Fruit fly (Drosophila melanogaster): ENCODE measurements around the gene Rab27.

Rab27 gene

dm6 chrX:1512753-1513226, 36.0 kb upstream of the Rab27 start, which contains the start of gene CG14795 (continued):
- TF ChIP-seq Antp (GFP tag; optimal IDR thresholded peaks at IDR 0.05): peak; percentile 30
- TF ChIP-seq CG11456 (GFP tag; IDR thresholded peaks at IDR 0.05): peak; percentile 62; the same call in 1 of the 3 replicates
- peak; percentile 67 for TF ChIP-seq sd (tag; optimal IDR thresholded peaks at IDR 0.05)
- no peak for TF ChIP-seq CG7928 (GFP tag; optimal IDR thresholded peaks at IDR 0.05)
- TF ChIP-seq CG12769 (tag; optimal IDR thresholded peaks at IDR 0.05): peak; percentile 49
- peak; percentile 14 for TF ChIP-seq CG7987 (GFP tag; optimal IDR thresholded peaks at IDR 0.05)
- TF ChIP-seq CG1792 (GFP tag; optimal IDR thresholded peaks at IDR 0.05): peak; percentile 66
- TF ChIP-seq esg (GFP tag; conservative IDR thresholded peaks at IDR 0.05): no peak
- peak; percentile 88 for TF ChIP-seq HmgZ (tag; optimal IDR thresholded peaks at IDR 0.05)
- no peak for TF ChIP-seq bsh (GFP tag; optimal IDR thresholded peaks at IDR 0.05)
- TF ChIP-seq CG9609 (GFP tag; optimal IDR thresholded peaks at IDR 0.05): peak; percentile 44
- no peak for TF ChIP-seq tx (GFP tag; optimal IDR thresholded peaks at IDR 0.05)
- TF ChIP-seq Hand (GFP tag; optimal IDR thresholded peaks at IDR 0.05): no peak
- TF ChIP-seq sens-2 (GFP tag; IDR thresholded peaks at IDR 0.05): no peak
- TF ChIP-seq CG1529 (GFP tag; optimal IDR thresholded peaks at IDR 0.05): no peak
- no peak for TF ChIP-seq NK7.1 (GFP tag; optimal IDR thresholded peaks at IDR 0.05)
- peak; percentile 7 for TF ChIP-seq fu2 (GFP tag; optimal IDR thresholded peaks at IDR 0.05)
- peak; percentile 6 for TF ChIP-seq CG15269 (tag; optimal IDR thresholded peaks at IDR 0.05)
- TF ChIP-seq CG4854 (GFP tag; optimal IDR thresholded peaks at IDR 0.05): no peak
- TF ChIP-seq Vsx1 (GFP tag; optimal IDR thresholded peaks at IDR 0.05): no peak
- peak; percentile 11 for TF ChIP-seq CG18262 (tag; optimal IDR thresholded peaks at IDR 0.05)
- peak; percentile 37 for TF ChIP-seq Hsf (GFP tag; optimal IDR thresholded peaks at IDR 0.05)
- TF ChIP-seq corto (GFP tag; optimal IDR thresholded peaks at IDR 0.05): no peak
- TF ChIP-seq cad (GFP tag; optimal IDR thresholded peaks at IDR 0.05): no peak
- peak; percentile 75 for TF ChIP-seq sob (GFP tag; IDR thresholded peaks at IDR 0.05)
- peak; percentile 94 for TF ChIP-seq unc-4 (GFP tag; IDR thresholded peaks at IDR 0.05; ENCODE audit: partially characterized antibody)
- no peak for TF ChIP-seq CG11696 (GFP tag; IDR thresholded peaks at IDR 0.05)
- peak; percentile 38 for TF ChIP-seq CG3995 (GFP tag; optimal IDR thresholded peaks at IDR 0.05)
- TF ChIP-seq Tbp (GFP tag; optimal IDR thresholded peaks at IDR 0.05): no peak
- no peak for TF ChIP-seq HLHmδ (GFP tag; optimal IDR thresholded peaks at IDR 0.05)
- TF ChIP-seq E2f1 (GFP tag; IDR thresholded peaks at IDR 0.05): no peak
- no peak for TF ChIP-seq Aef1 (GFP tag; IDR thresholded peaks at IDR 0.05)
- TF ChIP-seq CG30403 (GFP tag; optimal IDR thresholded peaks at IDR 0.05): peak; percentile 42
- peak; percentile 69 for TF ChIP-seq CG17912 (GFP tag; optimal IDR thresholded peaks at IDR 0.05)
- TF ChIP-seq CG12071 (GFP tag; optimal IDR thresholded peaks at IDR 0.05): no peak
- peak; percentile 94 for TF ChIP-seq Dp (GFP tag; optimal IDR thresholded peaks at IDR 0.05)
- TF ChIP-seq H2.0 (GFP tag; IDR thresholded peaks at IDR 0.05): no peak
- no peak for TF ChIP-seq CG10366 (GFP tag; IDR thresholded peaks at IDR 0.05)
- TF ChIP-seq her (GFP tag; optimal IDR thresholded peaks at IDR 0.05): peak; percentile 78
- no peak for TF ChIP-seq CG10654 (GFP tag; optimal IDR thresholded peaks at IDR 0.05)
- peak; percentile 82 for TF ChIP-seq CG17186 (GFP tag; optimal IDR thresholded peaks at IDR 0.05)
- no peak for TF ChIP-seq disco-r (GFP tag; optimal IDR thresholded peaks at IDR 0.05)
- peak; percentile 60 for TF ChIP-seq CG13624 (GFP tag; optimal IDR thresholded peaks at IDR 0.05)
- TF ChIP-seq fd96Cb (tag; optimal IDR thresholded peaks at IDR 0.05): no peak
- TF ChIP-seq stwl (tag; optimal IDR thresholded peaks at IDR 0.05): peak; percentile 81
- TF ChIP-seq CG6683 (GFP tag; optimal IDR thresholded peaks at IDR 0.05): peak; percentile 35
- TF ChIP-seq br (optimal IDR thresholded peaks at IDR 0.05): no peak
- peak; percentile 13 for TF ChIP-seq CG2678 (tag; optimal IDR thresholded peaks at IDR 0.05)
- peak; percentile 89 for TF ChIP-seq Med (GFP tag)
- TF ChIP-seq salm (tag; optimal IDR thresholded peaks at IDR 0.05): no peak
- no peak for TF ChIP-seq crol (GFP tag; IDR thresholded peaks at IDR 0.05)
- TF ChIP-seq Dek (tag; optimal IDR thresholded peaks at IDR 0.05): peak; percentile 50

Data from whole organism, embryonic.